Worm (Caenorhabditis elegans) whole organism, mixed stage, embryonic: Measurements from ENCODE around the gene C16B8.3.

Experiments
- lin-13 ChIP-seq: fragments of 150-350 bp; optimal IDR thresholded peaks from 2 replicates; lab custom pipeline; 2014; ENCODE audit warnings: missing biosample characterization, missing genetic modification characterization
- snpc-4 ChIP-seq: fragments of 150-350 bp; optimal IDR thresholded peaks from 2 replicates; lab custom pipeline; 2014; ENCODE audit warnings: missing biosample characterization, missing genetic modification characterization
- unc-120 ChIP-seq: sonication (generic microtip); optimal IDR thresholded peaks from 2 replicates; lab custom pipeline; 2017; ENCODE audit warnings: missing genetic modification characterization, missing compliant biosample characterization; ENCODE audit not compliant: poor library complexity, severe bottlenecking
- unc-62 ChIP-seq: fragments of 150-350 bp; optimal IDR thresholded peaks from 2 replicates; lab custom pipeline; 2014; ENCODE audit warnings: missing biosample characterization, missing genetic modification reagents, missing genetic modification characterization

- TF ChIP-seq unc-120 (tag; lab: Kevin White, UChicago) (no peak), unc-62 (GFP tag; lab: Kevin White, UChicago) (no peak), lin-13 (tag; lab: Kevin White, UChicago) (no peak), snpc-4 (tag; lab: Kevin White, UChicago) (no peak)
Measured at ce11 chrX:3973534-3973933, 5.1 kb upstream of the C16B8.3 start, which contains the start of gene C16B8.4.
